Worm (Caenorhabditis elegans): ENCODE data around the gene srz-104.

Gene srz-104

ce11 chrIV:16333121-16333520 is 9.6 kb downstream of the srz-104 start:
- no peak for TF ChIP-seq unc-62 (GFP tag; optimal IDR thresholded peaks at IDR 0.05)

ce11 chrIV:16335037-16335436 is 11.6 kb downstream of the srz-104 start, which contains the start of gene srz-38:
Gene srz-38 (plus strand): TSS chrIV:16335337.
- TF ChIP-seq unc-62 (GFP tag; optimal IDR thresholded peaks at IDR 0.05): no peak

- no peak for TF ChIP-seq unc-62 (GFP tag; optimal IDR thresholded peaks at IDR 0.05)
These were observed 13.2 kb downstream of the srz-104 start, which contains the start of gene C35D6.13 for ce11 chrIV:16336721-16337120. Gene C35D6.13 (plus strand): TSS chrIV:16337021.

- TF ChIP-seq unc-62 (GFP tag; optimal IDR thresholded peaks at IDR 0.05): no peak
These were observed 23.0 kb downstream of the srz-104 start, which contains the start of gene C35D6.3 for ce11 chrIV:16346514-16346913. Gene C35D6.3 (plus strand): TSS chrIV:16346814.

ce11 chrIV:16350690-16351089 is 27.2 kb downstream of the srz-104 start, which contains the start of gene C35D6.4:
Gene C35D6.4 (plus strand): TSS chrIV:16350990.
- no peak for TF ChIP-seq unc-62 (GFP tag; optimal IDR thresholded peaks at IDR 0.05)

- no peak for TF ChIP-seq unc-62 (GFP tag; optimal IDR thresholded peaks at IDR 0.05)
These were observed 41.1 kb downstream of the srz-104 start for ce11 chrIV:16364581-16364980.

- TF ChIP-seq unc-62 (GFP tag; optimal IDR thresholded peaks at IDR 0.05): no peak
These were observed 47.1 kb downstream of the srz-104 start for ce11 chrIV:16370592-16370991.
